Fruit fly (Drosophila melanogaster): Measurements from ENCODE around the gene Tbc1d15-17.

The Tbc1d15-17 gene

dm6 chr2L:170383-170782, 36.6 kb upstream of the Tbc1d15-17 start:
- TF ChIP-seq CG34367 (tag; optimal IDR thresholded peaks at IDR 0.05): no peak
- no peak for TF ChIP-seq CG12605 (GFP tag; IDR thresholded peaks at IDR 0.05)
- TF ChIP-seq Snoo (tag; optimal IDR thresholded peaks at IDR 0.05): no peak
- no peak for TF ChIP-seq Pif1A (GFP tag; optimal IDR thresholded peaks at IDR 0.05)
- TF ChIP-seq CG32121 (GFP tag; IDR thresholded peaks at IDR 0.05): no peak
- no peak for TF ChIP-seq Ets98B (GFP tag; IDR thresholded peaks at IDR 0.05)
- no peak for TF ChIP-seq fd96Ca (GFP tag; IDR thresholded peaks at IDR 0.05)
- TF ChIP-seq D1 (tag; optimal IDR thresholded peaks at IDR 0.05): no peak
- no peak for TF ChIP-seq CG4496 (GFP tag; IDR thresholded peaks at IDR 0.05)
- TF ChIP-seq CG8301 (tag; optimal IDR thresholded peaks at IDR 0.05): no peak
- no peak for TF ChIP-seq CG9948 (tag; optimal IDR thresholded peaks at IDR 0.05)
- no peak for TF ChIP-seq CG17806 (tag; optimal IDR thresholded peaks at IDR 0.05)
- TF ChIP-seq CG10348 (GFP tag; IDR thresholded peaks at IDR 0.05): no peak
- TF ChIP-seq rn (GFP tag; IDR thresholded peaks at IDR 0.05): no peak
- TF ChIP-seq Pif1B (GFP tag; optimal IDR thresholded peaks at IDR 0.05): no peak
- TF ChIP-seq CG14655 (GFP tag; optimal IDR thresholded peaks at IDR 0.05): no peak
- no peak for TF ChIP-seq CG8159 (tag; optimal IDR thresholded peaks at IDR 0.05)

dm6 chr2L:171499-172250, 35.3 kb upstream of the Tbc1d15-17 start:
- TF ChIP-seq CG17806 (tag; optimal IDR thresholded peaks at IDR 0.05): peak; percentile 22
- peak; percentile 36 for TF ChIP-seq CG9948 (tag; optimal IDR thresholded peaks at IDR 0.05)
- no peak for TF ChIP-seq CG4496 (GFP tag; IDR thresholded peaks at IDR 0.05)
- no peak for TF ChIP-seq Ets98B (GFP tag; IDR thresholded peaks at IDR 0.05)
- TF ChIP-seq CG34367 (tag; optimal IDR thresholded peaks at IDR 0.05): peak; percentile 37
- no peak for TF ChIP-seq CG14655 (GFP tag; optimal IDR thresholded peaks at IDR 0.05)
- no peak for TF ChIP-seq CG32121 (GFP tag; IDR thresholded peaks at IDR 0.05)
- no peak for TF ChIP-seq fd96Ca (GFP tag; IDR thresholded peaks at IDR 0.05)
- TF ChIP-seq CG15710 (tag; optimal IDR thresholded peaks at IDR 0.05): peak; percentile 48
- TF ChIP-seq CG8159 (tag; optimal IDR thresholded peaks at IDR 0.05): peak; percentile 23
- peak; percentile 45 for TF ChIP-seq CG13204 (GFP tag; optimal IDR thresholded peaks at IDR 0.05)
- peak; percentile 80 for TF ChIP-seq EcR (GFP tag; optimal IDR thresholded peaks at IDR 0.05)
- peak; percentile 52 for TF ChIP-seq gl (tag; optimal IDR thresholded peaks at IDR 0.05)
- peak; percentile 32 for TF ChIP-seq Pif1A (GFP tag; optimal IDR thresholded peaks at IDR 0.05)
- peak; percentile 38 for TF ChIP-seq Snoo (tag; optimal IDR thresholded peaks at IDR 0.05)
- peak; percentile 55; the same call in 1 of the 2 replicates for TF ChIP-seq CG12605 (GFP tag; IDR thresholded peaks at IDR 0.05)
- peak; percentile 54 for TF ChIP-seq Pif1B (GFP tag; optimal IDR thresholded peaks at IDR 0.05)
- TF ChIP-seq rn (GFP tag; IDR thresholded peaks at IDR 0.05): no peak
- no peak for TF ChIP-seq D1 (tag; optimal IDR thresholded peaks at IDR 0.05)
- TF ChIP-seq CG8301 (tag; optimal IDR thresholded peaks at IDR 0.05): peak; percentile 14
- no peak for TF ChIP-seq CG10348 (GFP tag; IDR thresholded peaks at IDR 0.05)

dm6 chr2L:175727-176126, 31.3 kb upstream of the Tbc1d15-17 start:
- TF ChIP-seq Ets98B (GFP tag; IDR thresholded peaks at IDR 0.05): no peak
- no peak for TF ChIP-seq CG8159 (tag; optimal IDR thresholded peaks at IDR 0.05)
- no peak for TF ChIP-seq gl (tag; optimal IDR thresholded peaks at IDR 0.05)
- TF ChIP-seq CG32121 (GFP tag; IDR thresholded peaks at IDR 0.05): no peak
- TF ChIP-seq Pif1B (GFP tag; optimal IDR thresholded peaks at IDR 0.05): no peak
- no peak for TF ChIP-seq CG10348 (GFP tag; IDR thresholded peaks at IDR 0.05)

- TF ChIP-seq CG14655 (GFP tag; optimal IDR thresholded peaks at IDR 0.05) (no peak), fd96Ca (GFP tag; IDR thresholded peaks at IDR 0.05) (no peak), gl (tag; optimal IDR thresholded peaks at IDR 0.05) (no peak), CG8159 (tag; optimal IDR thresholded peaks at IDR 0.05) (no peak), CG12605 (GFP tag; IDR thresholded peaks at IDR 0.05) (no peak), CG15710 (tag; optimal IDR thresholded peaks at IDR 0.05) (no peak), Pif1B (GFP tag; optimal IDR thresholded peaks at IDR 0.05) (no peak), CG13204 (GFP tag; optimal IDR thresholded peaks at IDR 0.05) (no peak), CG8301 (tag; optimal IDR thresholded peaks at IDR 0.05) (no peak)
These were observed 27.9 kb upstream of the Tbc1d15-17 start for dm6 chr2L:179119-179518.

dm6 chr2L:181020-181419, 26.0 kb upstream of the Tbc1d15-17 start:
- TF ChIP-seq CG14655 (GFP tag; optimal IDR thresholded peaks at IDR 0.05) (no peak), CG9948 (tag; optimal IDR thresholded peaks at IDR 0.05) (no peak), rn (GFP tag; IDR thresholded peaks at IDR 0.05) (no peak), CG12605 (GFP tag; IDR thresholded peaks at IDR 0.05) (no peak), Snoo (tag; optimal IDR thresholded peaks at IDR 0.05) (no peak), CG32121 (GFP tag; IDR thresholded peaks at IDR 0.05) (no peak), CG17806 (tag; optimal IDR thresholded peaks at IDR 0.05) (no peak)

- TF ChIP-seq EcR (GFP tag; optimal IDR thresholded peaks at IDR 0.05) (peak; percentile 82), CG12605 (GFP tag; IDR thresholded peaks at IDR 0.05) (no peak), CG13204 (GFP tag; optimal IDR thresholded peaks at IDR 0.05) (no peak), CG17806 (tag; optimal IDR thresholded peaks at IDR 0.05) (no peak), D1 (tag; optimal IDR thresholded peaks at IDR 0.05) (no peak), CG4496 (GFP tag; IDR thresholded peaks at IDR 0.05) (peak; percentile 57), CG9948 (tag; optimal IDR thresholded peaks at IDR 0.05) (no peak), Pif1B (GFP tag; optimal IDR thresholded peaks at IDR 0.05) (no peak), CG10348 (GFP tag; IDR thresholded peaks at IDR 0.05) (no peak), fd96Ca (GFP tag; IDR thresholded peaks at IDR 0.05) (no peak), CG32121 (GFP tag; IDR thresholded peaks at IDR 0.05) (no peak)
These were observed 24.4 kb upstream of the Tbc1d15-17 start for dm6 chr2L:182360-183144.
